Fruit fly (Drosophila melanogaster) whole organism, embryonic: ENCODE results near the gene CG8142.
A peak's percentile ranks its signal among the peaks of the same experiment; 100 is the strongest.
"Not testable (repeated sequence)": the region's sequence is repeated elsewhere in the genome, so short reads cannot be mapped to it uniquely, and the experiment has no call there.

Experiments
- Atf-2 ChIP-seq: fragments of 200-800 bp; sonication (Bioruptor generic); optimal IDR thresholded peaks from 2 replicates; lab custom pipeline; 2016; ENCODE audit warnings: missing biosample characterization, missing genetic modification characterization
- CG10431 ChIP-seq: fragments of 200-800 bp; sonication (Bioruptor generic); optimal IDR thresholded peaks from 3 replicates; lab custom pipeline; 2018; ENCODE audit warnings: missing biosample characterization, mild to moderate bottlenecking, missing genetic modification characterization
- CG10959 ChIP-seq: fragments of 200-800 bp; sonication (Bioruptor generic); IDR thresholded peaks from 2 replicates; pipeline ENCODE4 v1.3.6; 2022; ENCODE audit warnings: missing biosample characterization, missing genetic modification characterization
- CG11398 ChIP-seq: fragments of 200-800 bp; sonication (Bioruptor generic); optimal IDR thresholded peaks from 2 replicates; lab custom pipeline; 2016; ENCODE audit warnings: missing biosample characterization, missing genetic modification characterization
- CG11696 ChIP-seq: fragments of 200-800 bp; sonication (Bioruptor generic); IDR thresholded peaks from 2 replicates; pipeline ENCODE4 v1.3.6; 2022; ENCODE audit warnings: missing biosample characterization, missing genetic modification characterization
- CG12155 ChIP-seq: fragments of 200-800 bp; sonication (Bioruptor generic); optimal IDR thresholded peaks from 3 replicates; lab custom pipeline; 2016; ENCODE audit warnings: missing biosample characterization, missing genetic modification characterization
- CG1233 ChIP-seq: fragments of 200-800 bp; sonication (Bioruptor generic); optimal IDR thresholded peaks from 4 replicates; lab custom pipeline; 2018; ENCODE audit warnings: missing biosample characterization, mild to moderate bottlenecking, missing genetic modification characterization
- CG12744 ChIP-seq: fragments of 200-800 bp; sonication (Bioruptor generic); optimal IDR thresholded peaks from 2 replicates; lab custom pipeline; 2016; ENCODE audit warnings: missing biosample characterization, missing genetic modification characterization
- CG13894 ChIP-seq: fragments of 200-800 bp; sonication (Bioruptor generic); optimal IDR thresholded peaks from 3 replicates; lab custom pipeline; 2018; ENCODE audit warnings: missing biosample characterization, mild to moderate bottlenecking, missing genetic modification characterization, moderate library complexity
- CG2199 ChIP-seq: fragments of 200-800 bp; sonication (Bioruptor generic); IDR thresholded peaks from 3 replicates; pipeline ENCODE4 v1.3.6; 2022; ENCODE audit warnings: missing biosample characterization, missing genetic modification characterization
- CG30403 ChIP-seq: fragments of 200-800 bp; sonication (Bioruptor generic); optimal IDR thresholded peaks from 3 replicates; lab custom pipeline; 2016; ENCODE audit warnings: missing biosample characterization, missing genetic modification characterization
- CG4820 ChIP-seq: fragments of 200-800 bp; sonication (Bioruptor generic); optimal IDR thresholded peaks from 3 replicates; lab custom pipeline; 2016; ENCODE audit warnings: missing biosample characterization, missing genetic modification characterization
- CG6254 ChIP-seq: fragments of 200-800 bp; sonication (Bioruptor generic); optimal IDR thresholded peaks from 3 replicates; lab custom pipeline; 2017; ENCODE audit warnings: mild to moderate bottlenecking, missing biosample characterization, missing genetic modification reagents, missing genetic modification characterization
- CG6689 ChIP-seq: fragments of 200-800 bp; sonication (Bioruptor generic); IDR thresholded peaks from 2 replicates; pipeline ENCODE4 v1.3.6; 2022; ENCODE audit warnings: missing biosample characterization, missing genetic modification characterization
- CG7928 ChIP-seq: fragments of 200-800 bp; sonication (Bioruptor generic); optimal IDR thresholded peaks from 2 replicates; lab custom pipeline; 2017; ENCODE audit warnings: missing biosample characterization, mild to moderate bottlenecking, missing genetic modification characterization
- CG7963 ChIP-seq: fragments of 200-800 bp; sonication (Bioruptor generic); IDR thresholded peaks from 3 replicates; pipeline ENCODE4 v1.3.6; 2022; ENCODE audit warnings: missing biosample characterization, missing genetic modification characterization; ENCODE audit not compliant: partially characterized antibody
- CG8359 ChIP-seq: fragments of 200-800 bp; sonication (Bioruptor generic); optimal IDR thresholded peaks from 2 replicates; lab custom pipeline; 2017; ENCODE audit warnings: missing biosample characterization, mild to moderate bottlenecking, missing genetic modification characterization, borderline replicate concordance
- Chrac-16 ChIP-seq: fragments of 200-800 bp; sonication (Bioruptor generic); optimal IDR thresholded peaks from 3 replicates; lab custom pipeline; 2016; ENCODE audit warnings: missing biosample characterization, missing genetic modification characterization
- CkIIα-i1 ChIP-seq: fragments of 200-800 bp; sonication (Bioruptor generic); IDR thresholded peaks from 2 replicates; pipeline ENCODE4 v1.3.6; 2022; ENCODE audit warnings: missing biosample characterization, missing genetic modification characterization
- Dek ChIP-seq: fragments of 200-800 bp; sonication (Bioruptor generic); optimal IDR thresholded peaks from 3 replicates; lab custom pipeline; 2019; ENCODE audit warnings: missing biosample characterization, mild to moderate bottlenecking, missing genetic modification characterization, moderate library complexity
- Dip3 ChIP-seq: fragments of 200-800 bp; sonication (Bioruptor generic); optimal IDR thresholded peaks from 3 replicates; lab custom pipeline; 2016; ENCODE audit warnings: missing biosample characterization, missing genetic modification characterization
- Doc2 ChIP-seq: fragments of 200-800 bp; sonication (Bioruptor generic); IDR thresholded peaks from 2 replicates; pipeline ENCODE4 v1.3.6; 2022; ENCODE audit warnings: missing biosample characterization, missing genetic modification characterization
- HHEX ChIP-seq: fragments of 200-800 bp; sonication (Bioruptor generic); optimal IDR thresholded peaks from 3 replicates; lab custom pipeline; 2017; ENCODE audit warnings: missing biosample characterization, mild to moderate bottlenecking, missing genetic modification characterization, missing genetic modification reagents
- HLH3B ChIP-seq: fragments of 200-800 bp; sonication (Bioruptor generic); IDR thresholded peaks from 2 replicates; pipeline ENCODE4 v1.3.6; 2022; ENCODE audit warnings: missing biosample characterization, missing genetic modification characterization
- Hr3 ChIP-seq: fragments of 200-800 bp; sonication (Bioruptor generic); optimal IDR thresholded peaks from 3 replicates; lab custom pipeline; 2016; ENCODE audit warnings: missing biosample characterization, missing genetic modification characterization
- MESR4 ChIP-seq: fragments of 200-800 bp; sonication (Bioruptor generic); optimal IDR thresholded peaks from 2 replicates; lab custom pipeline; 2018; ENCODE audit warnings: missing biosample characterization, mild to moderate bottlenecking, missing genetic modification characterization, moderate library complexity
- Meics ChIP-seq: fragments of 200-800 bp; sonication (Bioruptor generic); optimal IDR thresholded peaks from 2 replicates; lab custom pipeline; 2017; ENCODE audit warnings: missing biosample characterization, mild to moderate bottlenecking, missing genetic modification characterization
- Poxn ChIP-seq: fragments of 200-800 bp; sonication (Bioruptor generic); IDR thresholded peaks from 2 replicates; pipeline ENCODE4 v1.3.6; 2022; ENCODE audit warnings: missing biosample characterization, missing genetic modification characterization
- Side ChIP-seq: fragments of 200-800 bp; sonication (Bioruptor generic); optimal IDR thresholded peaks from 2 replicates; lab custom pipeline; 2016; ENCODE audit warnings: missing biosample characterization, missing genetic modification characterization
- TFAM ChIP-seq: fragments of 200-800 bp; sonication (Bioruptor generic); optimal IDR thresholded peaks from 2 replicates; lab custom pipeline; 2017; ENCODE audit warnings: missing biosample characterization, missing genetic modification characterization, inconsistent platforms
- abd-A ChIP-seq: fragments of 200-800 bp; sonication (Bioruptor generic); optimal IDR thresholded peaks from 3 replicates; lab custom pipeline; 2019; ENCODE audit warnings: missing biosample characterization, mild to moderate bottlenecking, missing genetic modification characterization, moderate library complexity
- crp ChIP-seq, 2 experiments: fragments of 200-800 bp; sonication (Bioruptor generic); optimal IDR thresholded peaks; 2 replicates in 1 of 2; 3 replicates in 1 of 2; lab custom pipeline; 2017; ENCODE audit warnings: missing biosample characterization in 2 of 2, missing genetic modification characterization in 2 of 2, mild to moderate bottlenecking in 1 of 2, moderate library complexity in 1 of 2
- en ChIP-seq: fragments of 200-800 bp; sonication (Bioruptor generic); optimal IDR thresholded peaks from 2 replicates; lab custom pipeline; 2016; ENCODE audit warnings: missing biosample characterization, missing genetic modification characterization
- exex ChIP-seq: fragments of 200-800 bp; sonication (Bioruptor generic); optimal IDR thresholded peaks from 4 replicates; lab custom pipeline; 2018; ENCODE audit warnings: missing biosample characterization, mild to moderate bottlenecking, missing genetic modification characterization, moderate library complexity
- fd102C ChIP-seq: fragments of 200-800 bp; sonication (Bioruptor generic); optimal IDR thresholded peaks from 2 replicates; lab custom pipeline; 2018; ENCODE audit warnings: missing biosample characterization, mild to moderate bottlenecking, missing genetic modification characterization, moderate library complexity
- fru ChIP-seq: fragments of >200 bp; optimal IDR thresholded peaks from 2 replicates; lab custom pipeline; 2017
- grn ChIP-seq: fragments of 200-800 bp; sonication (Bioruptor generic); optimal IDR thresholded peaks from 3 replicates; lab custom pipeline; 2017; ENCODE audit warnings: missing biosample characterization, missing genetic modification characterization
- mirr ChIP-seq: fragments of 200-800 bp; sonication (Bioruptor generic); optimal IDR thresholded peaks from 3 replicates; lab custom pipeline; 2018; ENCODE audit warnings: missing biosample characterization, mild to moderate bottlenecking, missing genetic modification characterization
- pan ChIP-seq, 4 experiments: fragments of >200 bp in 3 of 4; fragments of 200-800 bp in 1 of 4; sonication (Bioruptor generic) in 1 of 4; optimal IDR thresholded peaks in 3 of 4; IDR thresholded peaks in 1 of 4; 2 replicates each; pipeline versions ENCODE4 v1.3.6 to Lab custom; 2017 to 2022; ENCODE audit warnings: missing biosample characterization in 2 of 4, missing genetic modification characterization in 2 of 4, mixed read lengths in 1 of 4
- schlank ChIP-seq: fragments of 200-800 bp; sonication (Bioruptor generic); optimal IDR thresholded peaks from 2 replicates; lab custom pipeline; 2018; ENCODE audit warnings: missing biosample characterization, mild to moderate bottlenecking, missing genetic modification characterization
- sim ChIP-seq: fragments of 200-800 bp; sonication (Bioruptor generic); IDR thresholded peaks from 2 replicates; pipeline ENCODE4 v1.3.6; 2022; ENCODE audit warnings: missing biosample characterization, missing genetic modification characterization
- stwl ChIP-seq: fragments of 200-800 bp; sonication (Bioruptor generic); optimal IDR thresholded peaks from 3 replicates; lab custom pipeline; 2018; ENCODE audit warnings: missing biosample characterization, mild to moderate bottlenecking, missing genetic modification characterization, moderate library complexity
- tin ChIP-seq: fragments of 200-800 bp; sonication (Bioruptor generic); optimal IDR thresholded peaks from 3 replicates; lab custom pipeline; 2016; ENCODE audit warnings: missing biosample characterization, missing genetic modification characterization
- toy ChIP-seq: fragments of 200-800 bp; sonication (Bioruptor generic); IDR thresholded peaks from 2 replicates; pipeline ENCODE4 v1.3.6; 2022; ENCODE audit warnings: missing biosample characterization, missing genetic modification characterization
- vfl ChIP-seq: fragments of 200-800 bp; sonication (Bioruptor generic); optimal IDR thresholded peaks from 2 replicates; lab custom pipeline; 2016; ENCODE audit warnings: missing biosample characterization, missing genetic modification characterization
- wek ChIP-seq: fragments of 200-800 bp; sonication (Bioruptor generic); optimal IDR thresholded peaks from 3 replicates; lab custom pipeline; 2018; ENCODE audit warnings: missing biosample characterization, mild to moderate bottlenecking, missing genetic modification characterization, moderate library complexity

CG8142 gene

DNA sequence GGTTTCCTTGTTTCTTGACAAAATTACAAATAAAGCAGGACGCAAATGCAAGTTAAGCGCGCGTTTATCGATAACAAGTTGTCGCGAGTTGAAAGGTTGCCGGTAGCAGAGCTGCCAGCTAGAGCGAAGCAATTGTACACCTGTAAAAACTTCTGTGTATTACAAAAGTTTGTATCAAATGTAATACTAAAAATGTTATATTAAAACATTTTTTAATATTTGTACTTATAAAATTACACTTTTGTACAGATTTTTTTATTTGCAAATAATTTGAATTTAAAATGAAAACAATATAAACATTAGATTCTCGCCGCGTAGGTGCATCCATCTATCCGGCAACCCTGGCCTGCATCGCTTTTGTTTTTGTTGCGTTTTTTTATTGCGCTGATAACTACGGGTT is at the start of gene CG8142, which contains the start of gene Ucp4A (continued):
- TF ChIP-seq Doc2 (peak; percentile 79), Chrac-16 (GFP tag; lab: Kevin White, UChicago) (peak; percentile 92), Side (peak; percentile 36), grn (GFP tag; lab: Kevin White, UChicago) (peak; percentile 19), CG6689 (GFP tag; lab: Robert Waterston, UW) (peak; percentile 98), CG13894 (peak; percentile 83), Dek (tag; lab: Kevin White, UChicago) (peak; percentile 86), schlank (peak; percentile 51), CG11696 (GFP tag; lab: Robert Waterston, UW) (peak; percentile 72), sim (peak; percentile 91), CkIIα-i1 (GFP tag; lab: Robert Waterston, UW) (no peak; the same call in 1 of the 2 replicates), CG4820 (peak; percentile 91), CG7928 (peak; percentile 60), CG12155 (peak; percentile 89), HHEX (peak; percentile 82), CG12744 (GFP tag; lab: Kevin White, UChicago) (peak; percentile 37), CG1233 (peak; percentile 89), fru (no peak), Dip3 (GFP tag; lab: Kevin White, UChicago) (peak; percentile 62), exex (peak; percentile 64), Atf-2 (GFP tag; lab: Kevin White, UChicago) (peak; percentile 20), pan (optimal IDR thresholded peaks at IDR 0.05; lab: Kevin White, UChicago) (no peak), pan (GFP tag; optimal IDR thresholded peaks at IDR 0.05 in 1 of 2, IDR thresholded peaks at IDR 0.05 in 1 of 2) (peak in 1 of 2 experiments; percentile 98), CG7963 (no peak), en (GFP tag; lab: Kevin White, UChicago) (no peak), Poxn (GFP tag; lab: Robert Waterston, UW) (peak; percentile 84), CG10959 (GFP tag; lab: Robert Waterston, UW) (peak; percentile 89), crp (GFP tag; optimal IDR thresholded peaks at IDR 0.05; lab: Kevin White, UChicago) (peak in 1 of 2 experiments; percentile 61)

DNA sequence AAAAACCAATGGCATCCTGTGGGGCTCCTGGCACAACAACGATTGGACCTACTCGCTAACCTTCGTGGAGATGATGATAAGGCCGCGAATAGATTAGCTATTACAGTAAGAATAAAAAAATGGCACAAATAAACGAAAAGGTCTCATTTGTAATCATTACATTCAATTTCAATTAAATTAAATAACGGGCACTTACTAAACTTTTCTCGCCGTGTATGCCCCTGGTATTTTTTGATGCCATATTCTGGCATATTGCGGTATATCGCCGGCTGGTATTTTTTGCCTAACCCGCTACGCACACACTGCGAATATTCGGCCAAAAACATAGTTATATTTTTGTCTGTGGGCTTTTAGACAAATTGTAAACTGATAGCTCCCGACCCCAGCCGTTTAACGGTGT is 44.7 kb upstream of the CG8142 start, which contains the start of gene Gss1:
TSS of gene Gss1 (plus strand) at position 301 of the 400 bp plus-strand sequence.
- TF ChIP-seq vfl (GFP tag; lab: Kevin White, UChicago); HLH3B (GFP tag; lab: Robert Waterston, UW); toy (GFP tag; lab: Robert Waterston, UW): not testable (repeated sequence)

DNA sequence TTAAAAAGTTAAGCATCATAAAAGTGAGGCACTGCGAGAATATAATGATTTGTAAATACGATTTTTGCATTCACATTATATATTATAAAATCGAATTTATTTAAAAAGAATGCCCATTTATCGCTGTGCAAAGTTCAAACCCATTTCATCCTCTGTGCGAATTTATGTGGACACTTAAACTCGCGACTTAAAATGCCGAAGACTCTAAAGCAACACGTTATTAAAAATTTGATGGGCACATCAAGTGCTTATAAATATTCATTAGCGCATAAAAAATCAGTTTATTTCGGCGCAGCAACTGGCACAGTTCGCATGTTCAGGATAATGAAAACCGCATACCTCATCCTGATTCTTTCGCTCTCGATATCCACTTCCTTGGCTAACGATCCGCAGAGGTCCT is 43.4 kb upstream of the CG8142 start, which contains the start of gene CG6788:
TSS of gene CG6788 (plus strand) at position 301 of the 400 bp plus-strand sequence.
- TF ChIP-seq tin (GFP tag; lab: Kevin White, UChicago), result no peak
- no peak for TF ChIP-seq fd102C (GFP tag; lab: Kevin White, UChicago)
- no peak for TF ChIP-seq TFAM (GFP tag; lab: Kevin White, UChicago)
- TF ChIP-seq Chrac-16 (GFP tag; lab: Kevin White, UChicago), result no peak
- TF ChIP-seq Hr3 (GFP tag; lab: Kevin White, UChicago), result no peak
- TF ChIP-seq CG4820, result no peak
- TF ChIP-seq MESR4 (GFP tag; lab: Kevin White, UChicago), result no peak
- TF ChIP-seq CG10431 (GFP tag; lab: Kevin White, UChicago), result no peak
- TF ChIP-seq CG11398 (GFP tag; lab: Kevin White, UChicago), result no peak
- TF ChIP-seq Meics (GFP tag; lab: Kevin White, UChicago), result no peak
- TF ChIP-seq Side, result no peak
- no peak for TF ChIP-seq mirr (GFP tag; lab: Kevin White, UChicago)
- no peak for TF ChIP-seq CG6254 (GFP tag; lab: Kevin White, UChicago)
- no peak for TF ChIP-seq wek (GFP tag; lab: Kevin White, UChicago)
- no peak for TF ChIP-seq abd-A (tag; lab: Kevin White, UChicago)
- TF ChIP-seq CG8359 (GFP tag; lab: Kevin White, UChicago), result no peak
- no peak for TF ChIP-seq CG1233
- TF ChIP-seq CG2199 (GFP tag; lab: Robert Waterston, UW), result no peak
- TF ChIP-seq CG30403 (GFP tag; lab: Kevin White, UChicago), result no peak
- TF ChIP-seq stwl (tag; lab: Kevin White, UChicago), result no peak
